Worm (Caenorhabditis elegans): ENCODE data around the gene F54D10.4.

- TF ChIP-seq ceh-9 (tag; optimal IDR thresholded peaks at IDR 0.05) (no peak), T23F11.4 (GFP tag; optimal IDR thresholded peaks at IDR 0.05) (no peak), ama-1 (optimal IDR thresholded peaks at IDR 0.05) (no peak), tbx-2 (tag; optimal IDR thresholded peaks at IDR 0.05) (no peak), nhr-11 (tag; optimal IDR thresholded peaks at IDR 0.05) (no peak), dve-1 (tag; optimal IDR thresholded peaks at IDR 0.05) (no peak), tbx-7 (tag; optimal IDR thresholded peaks at IDR 0.05) (no peak), ztf-16 (tag; optimal IDR thresholded peaks at IDR 0.05) (no peak), pag-3 (tag; optimal IDR thresholded peaks at IDR 0.05; ENCODE audit: borderline replicate concordance) (no peak), pha-2 (tag; optimal IDR thresholded peaks at IDR 0.05) (no peak), lin-11 (tag; optimal IDR thresholded peaks at IDR 0.05) (no peak)
These were observed 18.4 kb downstream of the F54D10.4 start for ce11 chrII:3788356-3788962.

Measured in whole organism, late embryonic.